Worm (Caenorhabditis elegans): ENCODE data around the gene polq-1.

ce11 chrIII:5840277-5840676, 37.3 kb upstream of the polq-1 start:
- TF ChIP-seq T22C8.4 (GFP tag; IDR thresholded peaks at IDR 0.05) (no peak), cog-1 (tag; optimal IDR thresholded peaks at IDR 0.05) (no peak), tab-1 (GFP tag; IDR thresholded peaks at IDR 0.05) (no peak), ztf-23 (GFP tag; IDR thresholded peaks at IDR 0.05) (no peak), ref-1 (GFP tag; conservative IDR thresholded peaks at IDR 0.05) (no peak), ztf-29 (GFP tag; IDR thresholded peaks at IDR 0.05) (no peak), flt-1 (GFP tag; IDR thresholded peaks at IDR 0.05) (no peak)
